Fruit fly (Drosophila melanogaster) whole organism, embryonic: Measurements from ENCODE around the gene CG6168.

Experiments used
- Ada2b ChIP-seq: fragments of 200-800 bp; sonication (Bioruptor generic); IDR thresholded peaks from 2 replicates; pipeline ENCODE4 v1.3.6; 2022; ENCODE audit warnings: missing biosample characterization, missing genetic modification characterization
- B-H1 ChIP-seq: fragments of 200-800 bp; sonication (Bioruptor generic); IDR thresholded peaks from 3 replicates; pipeline ENCODE4 v1.3.6; 2022; ENCODE audit warnings: missing biosample characterization, missing genetic modification characterization
- Bteb2 ChIP-seq: fragments of 200-800 bp; sonication (Bioruptor generic); optimal IDR thresholded peaks from 2 replicates; lab custom pipeline; 2016; ENCODE audit warnings: missing biosample characterization, missing genetic modification characterization
- CG11696 ChIP-seq: fragments of 200-800 bp; sonication (Bioruptor generic); IDR thresholded peaks from 2 replicates; pipeline ENCODE4 v1.3.6; 2022; ENCODE audit warnings: missing biosample characterization, missing genetic modification characterization
- CG12104 ChIP-seq: fragments of 200-800 bp; sonication (Bioruptor generic); optimal IDR thresholded peaks from 3 replicates; lab custom pipeline; 2016; ENCODE audit warnings: missing biosample characterization, missing genetic modification characterization
- CG12236 ChIP-seq: fragments of 200-800 bp; sonication (Bioruptor generic); optimal IDR thresholded peaks from 2 replicates; lab custom pipeline; 2016; ENCODE audit warnings: missing biosample characterization, missing genetic modification characterization
- CG12769 ChIP-seq: fragments of 200-800 bp; sonication (Bioruptor generic); optimal IDR thresholded peaks from 2 replicates; lab custom pipeline; 2019; ENCODE audit warnings: missing biosample characterization, mild to moderate bottlenecking, missing genetic modification characterization, moderate library complexity
- CG13296 ChIP-seq: fragments of 200-800 bp; sonication (Bioruptor generic); optimal IDR thresholded peaks from 3 replicates; lab custom pipeline; 2018; ENCODE audit warnings: missing biosample characterization, mild to moderate bottlenecking, missing genetic modification characterization
- CG14710 ChIP-seq: fragments of 200-800 bp; sonication (Bioruptor generic); optimal IDR thresholded peaks from 3 replicates; lab custom pipeline; 2019; ENCODE audit warnings: missing biosample characterization, mild to moderate bottlenecking, missing genetic modification characterization, moderate library complexity
- CG14860 ChIP-seq: fragments of 200-800 bp; sonication (Bioruptor generic); IDR thresholded peaks from 3 replicates; pipeline ENCODE4 v1.3.6; 2022; ENCODE audit warnings: missing biosample characterization, missing genetic modification characterization; ENCODE audit not compliant: partially characterized antibody
- CG17361 ChIP-seq: fragments of 200-800 bp; sonication (Bioruptor generic); IDR thresholded peaks from 3 replicates; pipeline ENCODE4 v1.3.6; 2022; ENCODE audit warnings: missing biosample characterization, missing genetic modification characterization
- CG17385 ChIP-seq: fragments of 200-800 bp; sonication (Bioruptor generic); optimal IDR thresholded peaks from 3 replicates; lab custom pipeline; 2018; ENCODE audit warnings: missing biosample characterization, mild to moderate bottlenecking, missing genetic modification characterization
- CG32772 ChIP-seq: fragments of 200-800 bp; sonication (Bioruptor generic); IDR thresholded peaks from 2 replicates; pipeline ENCODE4 v1.3.6; 2022; ENCODE audit warnings: missing biosample characterization, missing genetic modification characterization
- CG33213 ChIP-seq: fragments of 200-800 bp; sonication (Bioruptor generic); optimal IDR thresholded peaks from 3 replicates; lab custom pipeline; 2016; ENCODE audit warnings: missing biosample characterization, missing genetic modification characterization
- CG4424 ChIP-seq: fragments of 200-800 bp; sonication (Bioruptor generic); optimal IDR thresholded peaks from 3 replicates; lab custom pipeline; 2016; ENCODE audit warnings: missing biosample characterization, missing genetic modification characterization
- CG4707 ChIP-seq: fragments of 200-800 bp; sonication (Bioruptor generic); optimal IDR thresholded peaks from 2 replicates; lab custom pipeline; 2018; ENCODE audit warnings: missing biosample characterization, mild to moderate bottlenecking, missing genetic modification characterization, moderate library complexity
- CG4820 ChIP-seq: fragments of 200-800 bp; sonication (Bioruptor generic); optimal IDR thresholded peaks from 3 replicates; lab custom pipeline; 2016; ENCODE audit warnings: missing biosample characterization, missing genetic modification characterization
- CG5245 ChIP-seq: fragments of 200-800 bp; sonication (Bioruptor generic); optimal IDR thresholded peaks from 3 replicates; lab custom pipeline; 2016; ENCODE audit warnings: missing biosample characterization, missing genetic modification characterization
- CG8089 ChIP-seq: fragments of 200-800 bp; sonication (Bioruptor generic); optimal IDR thresholded peaks from 3 replicates; lab custom pipeline; 2016; ENCODE audit warnings: missing biosample characterization, missing genetic modification characterization
- CG8924 ChIP-seq: fragments of 200-800 bp; optimal IDR thresholded peaks from 3 replicates; lab custom pipeline; 2019; ENCODE audit warnings: missing biosample characterization, mild to moderate bottlenecking, missing genetic modification characterization, moderate library complexity
- CkIIα-i1 ChIP-seq: fragments of 200-800 bp; sonication (Bioruptor generic); IDR thresholded peaks from 2 replicates; pipeline ENCODE4 v1.3.6; 2022; ENCODE audit warnings: missing biosample characterization, missing genetic modification characterization
- D19B ChIP-seq: fragments of 200-800 bp; sonication (Bioruptor generic); optimal IDR thresholded peaks from 2 replicates; lab custom pipeline; 2017; ENCODE audit warnings: missing biosample characterization, mild to moderate bottlenecking, missing genetic modification characterization
- E2f1 ChIP-seq: fragments of 200-800 bp; sonication (Bioruptor generic); IDR thresholded peaks from 2 replicates; pipeline ENCODE4 v1.3.6; 2022; ENCODE audit warnings: missing biosample characterization, missing genetic modification characterization
- Ets97D ChIP-seq: fragments of 200-800 bp; sonication (Bioruptor generic); optimal IDR thresholded peaks from 3 replicates; lab custom pipeline; 2016; ENCODE audit warnings: missing biosample characterization, missing genetic modification characterization
- HHEX ChIP-seq: fragments of 200-800 bp; sonication (Bioruptor generic); optimal IDR thresholded peaks from 3 replicates; lab custom pipeline; 2017; ENCODE audit warnings: missing biosample characterization, mild to moderate bottlenecking, missing genetic modification characterization, missing genetic modification reagents
- Hr3 ChIP-seq: fragments of 200-800 bp; sonication (Bioruptor generic); optimal IDR thresholded peaks from 3 replicates; lab custom pipeline; 2016; ENCODE audit warnings: missing biosample characterization, missing genetic modification characterization
- Lpt ChIP-seq: fragments of >200 bp; optimal IDR thresholded peaks from 2 replicates; lab custom pipeline; 2018; ENCODE audit warnings: missing biosample characterization, missing genetic modification characterization
- MBD-R2 ChIP-seq: fragments of 200-800 bp; sonication (Bioruptor generic); IDR thresholded peaks from 2 replicates; pipeline ENCODE4 v1.3.6; 2022; ENCODE audit warnings: missing biosample characterization, missing genetic modification characterization
- NFAT ChIP-seq: fragments of 200-800 bp; sonication (Bioruptor generic); IDR thresholded peaks from 2 replicates; pipeline ENCODE4 v1.3.6; 2022; ENCODE audit warnings: missing biosample characterization, missing genetic modification characterization
- Neu2 ChIP-seq: fragments of 200-800 bp; sonication (Bioruptor generic); optimal IDR thresholded peaks from 3 replicates; lab custom pipeline; 2016; ENCODE audit warnings: missing biosample characterization, missing genetic modification characterization, borderline replicate concordance
- Oli ChIP-seq: fragments of 200-800 bp; sonication (Bioruptor generic); optimal IDR thresholded peaks from 2 replicates; lab custom pipeline; 2018; ENCODE audit warnings: missing biosample characterization, mild to moderate bottlenecking, missing genetic modification characterization, moderate library complexity
- Side ChIP-seq: fragments of 200-800 bp; sonication (Bioruptor generic); optimal IDR thresholded peaks from 2 replicates; lab custom pipeline; 2016; ENCODE audit warnings: missing biosample characterization, missing genetic modification characterization
- Six4 ChIP-seq: fragments of 200-800 bp; sonication (Bioruptor generic); optimal IDR thresholded peaks from 2 replicates; lab custom pipeline; 2016; ENCODE audit warnings: missing biosample characterization, missing genetic modification characterization
- ac ChIP-seq: fragments of 200-800 bp; sonication (Bioruptor generic); optimal IDR thresholded peaks from 3 replicates; lab custom pipeline; 2017; ENCODE audit warnings: missing biosample characterization, mild to moderate bottlenecking, missing genetic modification characterization
- al ChIP-seq: fragments of 200-800 bp; sonication (Bioruptor generic); IDR thresholded peaks from 2 replicates; pipeline ENCODE4 v1.3.6; 2022; ENCODE audit warnings: missing biosample characterization, missing genetic modification characterization
- aop ChIP-seq: fragments of 200-800 bp; sonication (Bioruptor generic); IDR thresholded peaks from 2 replicates; pipeline ENCODE4 v1.3.6; 2022; ENCODE audit warnings: missing biosample characterization, missing genetic modification characterization
- ato ChIP-seq: fragments of 200-800 bp; sonication (Bioruptor generic); IDR thresholded peaks from 2 replicates; pipeline ENCODE4 v1.3.6; 2022; ENCODE audit warnings: missing biosample characterization, missing genetic modification characterization; ENCODE audit not compliant: partially characterized antibody
- cg ChIP-seq: fragments of 200-800 bp; sonication (Bioruptor generic); optimal IDR thresholded peaks from 3 replicates; lab custom pipeline; 2019; ENCODE audit warnings: missing biosample characterization, mild to moderate bottlenecking, missing genetic modification characterization, moderate library complexity
- corto ChIP-seq: fragments of 200-800 bp; sonication (Bioruptor generic); optimal IDR thresholded peaks from 2 replicates; lab custom pipeline; 2016; ENCODE audit warnings: missing biosample characterization, mild to moderate bottlenecking, missing genetic modification characterization, moderate library complexity
- crol ChIP-seq: fragments of 200-800 bp; sonication (Bioruptor generic); IDR thresholded peaks from 2 replicates; pipeline ENCODE4 v1.3.6; 2022; ENCODE audit warnings: missing biosample characterization, missing genetic modification characterization
- ewg ChIP-seq: fragments of 200-800 bp; sonication (Bioruptor generic); optimal IDR thresholded peaks from 3 replicates; lab custom pipeline; 2017; ENCODE audit warnings: mild to moderate bottlenecking, missing biosample characterization, missing genetic modification reagents, missing genetic modification characterization
- gfzf ChIP-seq: fragments of 200-800 bp; sonication (Bioruptor generic); optimal IDR thresholded peaks from 2 replicates; lab custom pipeline; 2016; ENCODE audit warnings: missing biosample characterization, mild to moderate bottlenecking, missing genetic modification characterization, moderate library complexity
- ind ChIP-seq: fragments of 200-800 bp; sonication (Bioruptor generic); optimal IDR thresholded peaks from 3 replicates; lab custom pipeline; 2016; ENCODE audit warnings: missing biosample characterization, missing genetic modification characterization
- klu ChIP-seq: fragments of 200-800 bp; sonication (Bioruptor generic); IDR thresholded peaks from 2 replicates; pipeline ENCODE4 v1.3.6; 2022; ENCODE audit warnings: missing biosample characterization, missing genetic modification characterization
- psq ChIP-seq: fragments of 200-800 bp; sonication (Bioruptor generic); optimal IDR thresholded peaks from 2 replicates; lab custom pipeline; 2017; ENCODE audit warnings: missing biosample characterization, missing genetic modification characterization
- pzg ChIP-seq: fragments of 200-800 bp; sonication (Bioruptor generic); optimal IDR thresholded peaks from 3 replicates; lab custom pipeline; 2018; ENCODE audit warnings: missing biosample characterization, mild to moderate bottlenecking, missing genetic modification characterization, moderate library complexity
- sd ChIP-seq: fragments of 200-800 bp; sonication (Bioruptor generic); optimal IDR thresholded peaks from 3 replicates; lab custom pipeline; 2018; ENCODE audit warnings: missing biosample characterization, mild to moderate bottlenecking, missing genetic modification characterization, moderate library complexity
- slp2 ChIP-seq: fragments of 200-800 bp; sonication (Bioruptor generic); optimal IDR thresholded peaks from 2 replicates; lab custom pipeline; 2016; ENCODE audit warnings: missing biosample characterization, missing genetic modification characterization
- trh ChIP-seq: fragments of 200-800 bp; sonication (Bioruptor generic); optimal IDR thresholded peaks from 2 replicates; lab custom pipeline; 2016; ENCODE audit warnings: missing biosample characterization, missing genetic modification characterization
- twi ChIP-seq: fragments of 200-800 bp; optimal IDR thresholded peaks from 2 replicates; lab custom pipeline; 2019; ENCODE audit warnings: missing biosample characterization, mild to moderate bottlenecking, missing genetic modification characterization, moderate library complexity
- vfl ChIP-seq: fragments of 200-800 bp; sonication (Bioruptor generic); optimal IDR thresholded peaks from 2 replicates; lab custom pipeline; 2016; ENCODE audit warnings: missing biosample characterization, missing genetic modification characterization
- vvl ChIP-seq: fragments of 200-800 bp; sonication (Bioruptor generic); IDR thresholded peaks from 2 replicates; pipeline ENCODE4 v1.3.6; 2022; ENCODE audit warnings: missing biosample characterization, missing genetic modification characterization

The CG6168 gene

DNA sequence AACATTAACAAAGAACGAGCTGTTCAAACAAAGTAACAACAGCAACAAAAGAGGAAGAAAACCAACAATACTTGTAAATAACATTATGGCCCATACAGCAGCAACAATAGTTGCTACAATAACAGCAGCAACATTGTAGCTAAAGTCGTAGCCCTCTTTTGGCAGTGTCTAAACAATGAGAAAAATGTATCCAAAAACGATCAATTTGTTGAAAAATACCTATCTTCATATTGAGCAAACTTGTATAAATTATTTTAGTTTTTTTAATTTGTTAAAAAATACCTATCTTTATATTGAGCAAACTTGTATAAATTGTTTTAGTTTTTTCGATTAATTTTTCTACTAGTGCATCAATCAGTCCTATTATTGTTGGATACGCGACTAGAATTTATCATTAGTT is 36.5 kb downstream of the CG6168 start:
- TF ChIP-seq CG13296 (peak; percentile 22), gfzf (no peak), HHEX (peak; percentile 39), CG14710 (tag; lab: Kevin White, UChicago) (peak; percentile 57), CG17361 (peak; percentile 80), ac (GFP tag; lab: Kevin White, UChicago) (no peak), klu (GFP tag; lab: Robert Waterston, UW) (no peak), CG4424 (GFP tag; lab: Kevin White, UChicago) (peak; percentile 52), Neu2 (no peak), CG12236 (GFP tag; lab: Kevin White, UChicago) (no peak), aop (GFP tag; lab: Robert Waterston, UW) (no peak), CG4820 (peak; percentile 53), al (GFP tag; lab: Robert Waterston, UW) (peak; percentile 44; the same call in 1 of the 2 replicates), CG8089 (GFP tag; lab: Kevin White, UChicago) (no peak), CkIIα-i1 (GFP tag; lab: Robert Waterston, UW) (no peak), CG4707 (GFP tag; lab: Kevin White, UChicago) (no peak), ato (GFP tag; lab: Robert Waterston, UW) (no peak), D19B (GFP tag; lab: Kevin White, UChicago) (no peak), sd (no peak), vvl (GFP tag; lab: Robert Waterston, UW) (peak; percentile 78), CG11696 (GFP tag; lab: Robert Waterston, UW) (peak; percentile 39; the same call in 1 of the 2 replicates), cg (no peak), CG5245 (peak; percentile 37), MBD-R2 (GFP tag; lab: Robert Waterston, UW) (no peak; the same call in 1 of the 2 replicates), NFAT (GFP tag; lab: Robert Waterston, UW) (no peak), Oli (tag; lab: Kevin White, UChicago) (no peak), Bteb2 (no peak), CG33213 (no peak), ind (GFP tag; lab: Kevin White, UChicago) (peak; percentile 48), ewg (no peak), E2f1 (peak; percentile 65), corto (GFP tag; lab: Kevin White, UChicago) (no peak), Six4 (no peak), slp2 (GFP tag; lab: Kevin White, UChicago) (no peak), CG32772 (GFP tag; lab: Robert Waterston, UW) (0 out of 2 replicates have a peak, but pooled peaks have one; percentile 22), CG12769 (tag; lab: Kevin White, UChicago) (no peak), B-H1 (GFP tag; lab: Robert Waterston, UW) (no peak), CG8924 (tag; lab: Kevin White, UChicago) (peak; percentile 39), Ets97D (GFP tag; lab: Kevin White, UChicago) (no peak), Hr3 (no peak), vfl (GFP tag; lab: Kevin White, UChicago) (no peak), pzg (GFP tag; lab: Kevin White, UChicago) (no peak), CG17385 (GFP tag; lab: Kevin White, UChicago) (no peak), CG12104 (no peak), Ada2b (GFP tag; lab: Robert Waterston, UW) (peak; percentile 66), Side (GFP tag; lab: Kevin White, UChicago) (no peak), crol (GFP tag; lab: Robert Waterston, UW) (no peak), twi (tag; lab: Kevin White, UChicago) (no peak), CG14860 (GFP tag; lab: Robert Waterston, UW) (no peak), psq (GFP tag; lab: Kevin White, UChicago) (no peak), trh (GFP tag; lab: Kevin White, UChicago) (peak; percentile 17), Lpt (GFP tag; lab: Kevin White, UChicago) (no peak)
